Worm (Caenorhabditis elegans): ENCODE results near the gene cest-4.

The cest-4 gene

DNA sequence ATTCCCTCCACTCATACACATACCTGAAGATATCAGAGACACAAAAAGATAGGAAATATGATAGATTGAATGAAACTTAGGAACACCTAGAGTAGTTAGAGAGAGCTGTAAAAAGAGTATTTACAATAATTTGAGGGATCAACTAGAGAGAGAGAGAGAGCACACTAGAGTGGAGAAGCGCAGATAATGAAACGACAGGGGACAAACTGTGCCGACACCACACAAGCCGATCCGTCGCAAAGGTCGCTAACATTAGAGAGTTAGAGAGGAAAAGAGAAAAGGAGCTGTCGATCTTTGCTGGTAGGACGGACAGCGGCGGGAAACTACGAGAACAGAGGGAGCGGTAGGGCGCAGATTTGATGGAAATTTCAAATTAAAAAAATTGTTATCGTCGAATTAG lies 17.0 kb downstream of the cest-4 start, which contains the start of gene dyci-1 (continued):
- no peak for TF ChIP-seq lir-3 (tag; optimal IDR thresholded peaks at IDR 0.05; ENCODE audit: poor library complexity)
- no peak for TF ChIP-seq grh-1 (GFP tag; IDR thresholded peaks at IDR 0.05)
- no peak for TF ChIP-seq snpc-4 (tag; optimal IDR thresholded peaks at IDR 0.05)
- peak; percentile 74 for TF ChIP-seq nhr-77 (tag; optimal IDR thresholded peaks at IDR 0.05)
- TF ChIP-seq nhr-20 (tag; optimal IDR thresholded peaks at IDR 0.05): peak; percentile 46
- peak; percentile 9 to 31 for TF ChIP-seq lin-35 (GFP tag; optimal IDR thresholded peaks at IDR 0.05)
- TF ChIP-seq skn-1 (tag; optimal IDR thresholded peaks at IDR 0.05): no peak
- TF ChIP-seq mef-2 (tag; optimal IDR thresholded peaks at IDR 0.05): no peak
- TF ChIP-seq nhr-90 (tag; optimal IDR thresholded peaks at IDR 0.05; ENCODE audit: poor library complexity): no peak
- TF ChIP-seq swsn-7 (tag; optimal IDR thresholded peaks at IDR 0.05): peak; percentile 14
- no peak for TF ChIP-seq alr-1 (tag; optimal IDR thresholded peaks at IDR 0.05; ENCODE audit: borderline replicate concordance)
- TF ChIP-seq elt-2 (tag; optimal IDR thresholded peaks at IDR 0.05): no peak
- TF ChIP-seq aha-1 (tag; optimal IDR thresholded peaks at IDR 0.05): no peak
- peak in 1 of 6 experiments; percentile 27 for TF ChIP-seq elt-3 (tag; optimal IDR thresholded peaks at IDR 0.05)
- TF ChIP-seq unc-86 (tag; optimal IDR thresholded peaks at IDR 0.05): no peak
- TF ChIP-seq hlh-4 (tag; optimal IDR thresholded peaks at IDR 0.05): no peak
- TF ChIP-seq nhr-12 (tag; optimal IDR thresholded peaks at IDR 0.05): no peak
- TF ChIP-seq fkh-8 (tag; optimal IDR thresholded peaks at IDR 0.05): no peak
- TF ChIP-seq nhr-76 (tag; optimal IDR thresholded peaks at IDR 0.05): no peak
- no peak for TF ChIP-seq aly-2 (tag; optimal IDR thresholded peaks at IDR 0.05)
- TF ChIP-seq F16B12.6 (tag; optimal IDR thresholded peaks at IDR 0.05): no peak
- TF ChIP-seq sup-37 (GFP tag; optimal IDR thresholded peaks at IDR 0.05): no peak
- TF ChIP-seq fkh-4 (tag; optimal IDR thresholded peaks at IDR 0.05; ENCODE audit: borderline replicate concordance): no peak
- TF ChIP-seq nhr-71 (tag; optimal IDR thresholded peaks at IDR 0.05): peak; percentile 17

ce11 chrIV:6777156-6777555 lies 25.0 kb downstream of the cest-4 start:
- no peak for TF ChIP-seq fkh-4 (tag; optimal IDR thresholded peaks at IDR 0.05; ENCODE audit: borderline replicate concordance)
- TF ChIP-seq lin-14 (GFP tag; optimal IDR thresholded peaks at IDR 0.05): peak; percentile 1
- no peak for TF ChIP-seq pqm-1 (tag; optimal IDR thresholded peaks at IDR 0.05)
- TF ChIP-seq tlp-1 (tag; optimal IDR thresholded peaks at IDR 0.05): no peak
- TF ChIP-seq unc-86 (tag; optimal IDR thresholded peaks at IDR 0.05): no peak
- TF ChIP-seq dsc-1 (tag; optimal IDR thresholded peaks at IDR 0.05): no peak
- peak in 1 of 2 experiments; percentile 5 for TF ChIP-seq efl-1 (optimal IDR thresholded peaks at IDR 0.05)
- TF ChIP-seq efl-1 (GFP tag; optimal IDR thresholded peaks at IDR 0.05 in 1 of 2): peak in 1 of 2 experiments; percentile 83
- TF ChIP-seq efl-3 (GFP tag; optimal IDR thresholded peaks at IDR 0.05): no peak
- TF ChIP-seq ztf-11 (tag; optimal IDR thresholded peaks at IDR 0.05): no peak

DNA sequence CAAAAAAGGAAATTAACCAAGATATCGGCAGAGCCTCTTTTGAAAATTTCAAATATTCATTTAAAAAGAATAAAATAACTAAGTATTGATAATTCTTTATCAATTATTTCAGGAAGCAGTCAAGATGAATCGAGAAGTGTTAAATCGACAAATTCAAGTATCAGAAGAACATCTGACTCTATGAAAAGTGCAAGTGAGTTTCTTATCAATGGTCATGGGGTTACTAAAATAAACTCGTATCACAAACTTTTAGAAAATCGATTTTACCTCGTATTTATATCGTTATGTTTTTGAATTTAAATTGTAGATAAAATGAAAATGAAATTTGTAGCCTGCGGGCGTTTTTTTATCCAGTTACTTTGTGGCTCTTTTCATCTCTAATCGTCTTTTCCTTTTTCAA lies 30.6 kb downstream of the cest-4 start:
- TF ChIP-seq efl-1 (optimal IDR thresholded peaks at IDR 0.05) (no peak), efl-1 (GFP tag; optimal IDR thresholded peaks at IDR 0.05 in 1 of 2) (peak in 1 of 2 experiments; percentile 7), nhr-76 (tag; optimal IDR thresholded peaks at IDR 0.05) (no peak), elt-2 (tag; optimal IDR thresholded peaks at IDR 0.05) (peak; percentile 53)

DNA sequence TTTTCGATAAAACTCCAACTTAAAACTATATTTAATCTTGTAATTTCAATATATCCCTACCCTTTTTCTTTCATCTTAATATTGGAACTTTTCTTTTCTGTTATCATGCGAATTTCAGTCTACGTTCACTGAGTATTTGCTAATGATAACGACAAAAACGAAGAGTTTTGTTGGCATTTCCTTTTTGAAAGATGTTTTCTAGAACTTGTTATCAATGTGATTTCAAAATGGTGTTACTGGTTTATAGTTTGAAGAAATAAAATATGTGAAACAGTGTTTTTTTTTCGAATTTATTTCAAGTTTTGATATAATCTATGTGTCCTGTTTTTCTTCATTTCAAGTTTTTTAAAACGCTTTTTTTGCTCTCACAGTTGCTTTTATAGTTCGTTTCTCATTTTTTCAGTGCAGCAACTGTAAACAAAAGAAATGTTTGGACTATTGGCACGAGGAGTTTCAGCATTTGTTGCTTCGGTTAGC lies 31.7 kb downstream of the cest-4 start, which contains the start of gene anat-1:
Gene anat-1 (plus strand): TSS at position 427 of the 477 bp plus-strand sequence.
- TF ChIP-seq ceh-8 (GFP tag; optimal IDR thresholded peaks at IDR 0.05) (no peak), elt-2 (tag; optimal IDR thresholded peaks at IDR 0.05) (peak; percentile 36), egl-13 (tag; optimal IDR thresholded peaks at IDR 0.05) (no peak)

DNA sequence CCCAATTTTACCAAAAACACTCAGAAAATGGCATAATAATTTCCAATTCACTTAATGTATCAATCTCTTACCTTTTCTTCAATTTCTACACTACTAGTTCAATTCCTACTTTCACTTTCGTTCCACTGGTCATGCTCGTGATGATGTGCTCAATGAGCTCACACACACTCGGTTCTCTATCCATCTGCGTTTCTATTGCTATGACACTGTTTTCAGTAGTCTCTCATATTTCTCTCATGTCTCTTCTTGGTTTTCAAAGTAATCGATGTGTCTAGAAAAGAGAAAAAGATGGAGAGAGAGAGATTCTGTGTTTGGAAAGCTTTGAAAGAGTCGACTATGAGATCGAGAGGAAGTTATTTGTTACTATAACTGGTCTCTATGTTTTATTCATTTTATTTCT lies 34.9 kb downstream of the cest-4 start:
- TF ChIP-seq mep-1 (tag; optimal IDR thresholded peaks at IDR 0.05) (peak; percentile 54), ama-1 (optimal IDR thresholded peaks at IDR 0.05) (no peak), irx-1 (tag; optimal IDR thresholded peaks at IDR 0.05) (no peak), ceh-88 (GFP tag; IDR thresholded peaks at IDR 0.05) (no peak), C04F5.9 (tag; optimal IDR thresholded peaks at IDR 0.05) (no peak), nhr-84 (tag; optimal IDR thresholded peaks at IDR 0.05) (no peak), aha-1 (tag; optimal IDR thresholded peaks at IDR 0.05) (no peak), nhr-11 (tag; optimal IDR thresholded peaks at IDR 0.05) (no peak), mdl-1 (tag; optimal IDR thresholded peaks at IDR 0.05) (peak in 1 of 2 experiments; percentile 39), lin-39 (tag; optimal IDR thresholded peaks at IDR 0.05) (no peak), ceh-82 (tag; optimal IDR thresholded peaks at IDR 0.05) (peak; percentile 18 to 75 (median 41)), nhr-12 (tag; optimal IDR thresholded peaks at IDR 0.05) (no peak), pqm-1 (tag; optimal IDR thresholded peaks at IDR 0.05) (no peak), unc-86 (tag; optimal IDR thresholded peaks at IDR 0.05) (peak; percentile 52), aly-2 (tag; optimal IDR thresholded peaks at IDR 0.05) (no peak), zip-4 (GFP tag; optimal IDR thresholded peaks at IDR 0.05) (no peak), fkh-8 (tag; optimal IDR thresholded peaks at IDR 0.05) (peak; percentile 71), efl-1 (optimal IDR thresholded peaks at IDR 0.05) (peak; percentile 52 to 58), efl-1 (GFP tag; optimal IDR thresholded peaks at IDR 0.05 in 1 of 2) (peak in 1 of 2 experiments; percentile 30)
